Fruit fly (Drosophila melanogaster) whole organism, embryonic: ENCODE measurements around the gene Smvt.

Experiments used
- Asciz ChIP-seq: fragments of 200-800 bp; sonication (Bioruptor generic); optimal IDR thresholded peaks from 2 replicates; lab custom pipeline; 2017; ENCODE audit warnings: missing biosample characterization, mild to moderate bottlenecking, missing genetic modification characterization, missing genetic modification reagents
- Atf6 ChIP-seq: fragments of 200-800 bp; sonication (Bioruptor generic); IDR thresholded peaks from 2 replicates; pipeline ENCODE4 v1.3.6; 2022; ENCODE audit warnings: missing biosample characterization, missing genetic modification characterization
- CG10543 ChIP-seq: fragments of 200-800 bp; sonication (Bioruptor generic); optimal IDR thresholded peaks from 3 replicates; lab custom pipeline; 2017; ENCODE audit warnings: missing biosample characterization, mild to moderate bottlenecking, missing genetic modification characterization, moderate library complexity
- CG10959 ChIP-seq: fragments of 200-800 bp; sonication (Bioruptor generic); IDR thresholded peaks from 2 replicates; pipeline ENCODE4 v1.3.6; 2022; ENCODE audit warnings: missing biosample characterization, missing genetic modification characterization
- CG13624 ChIP-seq: fragments of 200-800 bp; sonication (Bioruptor generic); optimal IDR thresholded peaks from 2 replicates; lab custom pipeline; 2016; ENCODE audit warnings: missing biosample characterization, missing genetic modification characterization
- CG14014 ChIP-seq: fragments of 200-800 bp; sonication (Bioruptor generic); IDR thresholded peaks from 2 replicates; pipeline ENCODE4 v1.3.6; 2022; ENCODE audit warnings: missing biosample characterization, missing genetic modification characterization
- CG14050 ChIP-seq: fragments of 200-800 bp; sonication (Bioruptor generic); IDR thresholded peaks from 3 replicates; pipeline ENCODE4 v1.3.6; 2022; ENCODE audit warnings: missing biosample characterization, missing genetic modification characterization
- CG15601 ChIP-seq: fragments of 200-800 bp; sonication (Bioruptor generic); optimal IDR thresholded peaks from 3 replicates; lab custom pipeline; 2019; ENCODE audit warnings: missing biosample characterization, mild to moderate bottlenecking, missing genetic modification characterization, moderate library complexity
- CG16815 ChIP-seq: fragments of 200-800 bp; sonication (Bioruptor generic); optimal IDR thresholded peaks from 3 replicates; lab custom pipeline; 2017; ENCODE audit warnings: missing biosample characterization, mild to moderate bottlenecking, missing genetic modification characterization
- CG16863 ChIP-seq: fragments of 200-800 bp; sonication (Bioruptor generic); optimal IDR thresholded peaks from 3 replicates; lab custom pipeline; 2016; ENCODE audit warnings: missing biosample characterization, missing genetic modification characterization
- CG17186 ChIP-seq: fragments of 200-800 bp; sonication (Bioruptor generic); optimal IDR thresholded peaks from 3 replicates; lab custom pipeline; 2017; ENCODE audit warnings: missing biosample characterization, missing genetic modification reagents, missing genetic modification characterization
- CG2120 ChIP-seq: fragments of 200-800 bp; sonication (Bioruptor generic); optimal IDR thresholded peaks from 3 replicates; lab custom pipeline; 2016; ENCODE audit warnings: missing biosample characterization, missing genetic modification characterization
- CG2678 ChIP-seq: fragments of 200-800 bp; sonication (Bioruptor generic); optimal IDR thresholded peaks from 3 replicates; lab custom pipeline; 2019; ENCODE audit warnings: missing biosample characterization, mild to moderate bottlenecking, missing genetic modification characterization, moderate library complexity
- CG30431 ChIP-seq: fragments of 200-800 bp; sonication (Bioruptor generic); optimal IDR thresholded peaks from 2 replicates; lab custom pipeline; 2017; ENCODE audit warnings: missing biosample characterization, missing genetic modification characterization
- CG32772 ChIP-seq: fragments of 200-800 bp; sonication (Bioruptor generic); IDR thresholded peaks from 2 replicates; pipeline ENCODE4 v1.3.6; 2022; ENCODE audit warnings: missing biosample characterization, missing genetic modification characterization
- CG34422 ChIP-seq: fragments of 200-800 bp; sonication (Bioruptor generic); IDR thresholded peaks from 3 replicates; pipeline ENCODE4 v1.3.6; 2022; ENCODE audit warnings: missing biosample characterization, missing genetic modification characterization
- CG4707 ChIP-seq: fragments of 200-800 bp; sonication (Bioruptor generic); optimal IDR thresholded peaks from 2 replicates; lab custom pipeline; 2018; ENCODE audit warnings: missing biosample characterization, mild to moderate bottlenecking, missing genetic modification characterization, moderate library complexity
- CG4820 ChIP-seq: fragments of 200-800 bp; sonication (Bioruptor generic); optimal IDR thresholded peaks from 3 replicates; lab custom pipeline; 2016; ENCODE audit warnings: missing biosample characterization, missing genetic modification characterization
- CG5953 ChIP-seq: fragments of 200-800 bp; sonication (Bioruptor generic); IDR thresholded peaks from 2 replicates; pipeline ENCODE4 v1.3.6; 2022; ENCODE audit warnings: missing biosample characterization, missing genetic modification characterization
- CG6654 ChIP-seq: fragments of 200-800 bp; sonication (Bioruptor generic); optimal IDR thresholded peaks from 2 replicates; lab custom pipeline; 2017; ENCODE audit warnings: missing biosample characterization, mild to moderate bottlenecking, missing genetic modification characterization
- CG6683 ChIP-seq: fragments of 200-800 bp; sonication (Bioruptor generic); optimal IDR thresholded peaks from 2 replicates; lab custom pipeline; 2017; ENCODE audit warnings: missing biosample characterization, mild to moderate bottlenecking, missing genetic modification characterization, missing genetic modification reagents
- CG6854 ChIP-seq: fragments of 200-800 bp; sonication (Bioruptor generic); optimal IDR thresholded peaks from 3 replicates; lab custom pipeline; 2017; ENCODE audit warnings: missing biosample characterization, mild to moderate bottlenecking, missing genetic modification characterization
- CG7928 ChIP-seq: fragments of 200-800 bp; sonication (Bioruptor generic); optimal IDR thresholded peaks from 2 replicates; lab custom pipeline; 2017; ENCODE audit warnings: missing biosample characterization, mild to moderate bottlenecking, missing genetic modification characterization
- CG9797 ChIP-seq: fragments of 200-800 bp; sonication (Bioruptor generic); optimal IDR thresholded peaks from 3 replicates; lab custom pipeline; 2018; ENCODE audit warnings: missing biosample characterization, mild to moderate bottlenecking, missing genetic modification characterization
- CG9932 ChIP-seq: fragments of 200-800 bp; sonication (Bioruptor generic); IDR thresholded peaks from 2 replicates; pipeline ENCODE4 v1.3.6; 2022; ENCODE audit warnings: missing biosample characterization, missing genetic modification characterization
- Dek ChIP-seq: fragments of 200-800 bp; sonication (Bioruptor generic); optimal IDR thresholded peaks from 3 replicates; lab custom pipeline; 2019; ENCODE audit warnings: missing biosample characterization, mild to moderate bottlenecking, missing genetic modification characterization, moderate library complexity
- Doc3 ChIP-seq: fragments of 200-800 bp; sonication (Bioruptor generic); IDR thresholded peaks from 3 replicates; pipeline ENCODE4 v1.3.6; 2022; ENCODE audit warnings: missing biosample characterization, missing genetic modification characterization; ENCODE audit not compliant: partially characterized antibody
- Dp ChIP-seq: fragments of 200-800 bp; sonication (Bioruptor generic); optimal IDR thresholded peaks from 2 replicates; lab custom pipeline; 2018; ENCODE audit warnings: missing biosample characterization, mild to moderate bottlenecking, missing genetic modification characterization, moderate library complexity
- Gsc ChIP-seq: fragments of 200-800 bp; sonication (Bioruptor generic); IDR thresholded peaks from 2 replicates; pipeline ENCODE4 v1.3.6; 2022; ENCODE audit warnings: missing biosample characterization, missing genetic modification characterization
- Hr51 ChIP-seq, 2 experiments: fragments of 200-800 bp; sonication (Bioruptor generic); optimal IDR thresholded peaks; 2 replicates in 1 of 2; 3 replicates in 1 of 2; lab custom pipeline; 2016 to 2018; ENCODE audit warnings: missing biosample characterization in 2 of 2, missing genetic modification characterization in 2 of 2, mild to moderate bottlenecking in 1 of 2, moderate library complexity in 1 of 2
- Hr78 ChIP-seq, 2 experiments: fragments of 200-800 bp in 1 of 2; fragments of >200 bp in 1 of 2; sonication (Bioruptor generic) in 1 of 2; optimal IDR thresholded peaks; 2 replicates each; lab custom pipeline; 2017 to 2019; ENCODE audit warnings: missing biosample characterization in 2 of 2, missing genetic modification characterization in 2 of 2, mild to moderate bottlenecking in 1 of 2, moderate library complexity in 1 of 2
- Sin3A ChIP-seq: fragments of >200 bp; optimal IDR thresholded peaks from 2 replicates; lab custom pipeline; 2018
- TFAM ChIP-seq: fragments of 200-800 bp; sonication (Bioruptor generic); optimal IDR thresholded peaks from 2 replicates; lab custom pipeline; 2017; ENCODE audit warnings: missing biosample characterization, missing genetic modification characterization, inconsistent platforms
- YL-1 ChIP-seq: fragments of 200-800 bp; sonication (Bioruptor generic); optimal IDR thresholded peaks from 3 replicates; lab custom pipeline; 2017; ENCODE audit warnings: missing biosample characterization, mild to moderate bottlenecking, missing genetic modification characterization
- abd-A ChIP-seq: fragments of 200-800 bp; sonication (Bioruptor generic); optimal IDR thresholded peaks from 3 replicates; lab custom pipeline; 2019; ENCODE audit warnings: missing biosample characterization, mild to moderate bottlenecking, missing genetic modification characterization, moderate library complexity
- bsh ChIP-seq, 2 experiments: fragments of 200-800 bp; sonication (Bioruptor generic); optimal IDR thresholded peaks; 2 replicates each; lab custom pipeline; 2017 to 2018; ENCODE audit warnings: mild to moderate bottlenecking in 2 of 2, missing biosample characterization in 2 of 2, missing genetic modification characterization in 2 of 2, moderate library complexity in 1 of 2
- chinmo ChIP-seq: fragments of 200-800 bp; sonication (Bioruptor generic); IDR thresholded peaks from 4 replicates; pipeline ENCODE4 v1.3.6; 2022; ENCODE audit warnings: missing biosample characterization, missing genetic modification characterization; ENCODE audit not compliant: partially characterized antibody
- dmrt11E ChIP-seq: fragments of 200-800 bp; sonication (Bioruptor generic); optimal IDR thresholded peaks from 3 replicates; lab custom pipeline; 2018; ENCODE audit warnings: missing biosample characterization, mild to moderate bottlenecking, missing genetic modification characterization, moderate library complexity
- ftz-f1 ChIP-seq: fragments of 200-800 bp; sonication (Bioruptor generic); optimal IDR thresholded peaks from 2 replicates; lab custom pipeline; 2016; ENCODE audit warnings: missing biosample characterization, missing genetic modification characterization
- gsb-n ChIP-seq: fragments of 200-800 bp; sonication (Bioruptor generic); optimal IDR thresholded peaks from 3 replicates; lab custom pipeline; 2018; ENCODE audit warnings: missing biosample characterization, mild to moderate bottlenecking, missing genetic modification characterization
- ken ChIP-seq: fragments of 200-800 bp; sonication (Bioruptor generic); IDR thresholded peaks from 3 replicates; pipeline ENCODE4 v1.3.6; 2022; ENCODE audit warnings: missing biosample characterization, missing genetic modification characterization
- odd ChIP-seq: fragments of 200-800 bp; sonication (Bioruptor generic); optimal IDR thresholded peaks from 2 replicates; lab custom pipeline; 2017; ENCODE audit warnings: missing biosample characterization, mild to moderate bottlenecking, missing genetic modification characterization
- otp ChIP-seq: fragments of 200-800 bp; sonication (Bioruptor generic); IDR thresholded peaks from 3 replicates; pipeline ENCODE4, ENCODE4 v1.3.6; 2022; ENCODE audit warnings: missing biosample characterization, missing genetic modification characterization
- pb ChIP-seq: fragments of 200-800 bp; sonication (Bioruptor generic); optimal IDR thresholded peaks from 3 replicates; lab custom pipeline; 2016; ENCODE audit warnings: missing biosample characterization, missing genetic modification characterization
- pita ChIP-seq: fragments of 200-800 bp; sonication (Bioruptor generic); optimal IDR thresholded peaks from 2 replicates; lab custom pipeline; 2017; ENCODE audit warnings: missing biosample characterization, mild to moderate bottlenecking, missing genetic modification characterization
- pnt ChIP-seq: fragments of 200-800 bp; sonication (Bioruptor generic); optimal IDR thresholded peaks from 3 replicates; lab custom pipeline; 2016; ENCODE audit warnings: missing biosample characterization, missing genetic modification characterization
- pzg ChIP-seq: fragments of 200-800 bp; sonication (Bioruptor generic); optimal IDR thresholded peaks from 3 replicates; lab custom pipeline; 2018; ENCODE audit warnings: missing biosample characterization, mild to moderate bottlenecking, missing genetic modification characterization, moderate library complexity
- rib ChIP-seq: fragments of 200-800 bp; sonication (Bioruptor generic); IDR thresholded peaks from 2 replicates; pipeline ENCODE4 v1.3.6; 2022; ENCODE audit warnings: missing biosample characterization, missing genetic modification characterization
- sens-2 ChIP-seq: fragments of 200-800 bp; sonication (Bioruptor generic); IDR thresholded peaks from 2 replicates; pipeline ENCODE4 v1.3.6; 2022; ENCODE audit warnings: missing biosample characterization, missing genetic modification characterization
- seq ChIP-seq: fragments of 200-800 bp; sonication (Bioruptor generic); IDR thresholded peaks from 2 replicates; pipeline ENCODE4 v1.3.6; 2022; ENCODE audit warnings: missing biosample characterization, missing genetic modification characterization
- sr ChIP-seq: fragments of 200-800 bp; sonication (Bioruptor generic); IDR thresholded peaks from 3 replicates; pipeline ENCODE4 v1.3.6; 2022; ENCODE audit warnings: missing biosample characterization, missing genetic modification characterization
- tgo ChIP-seq: fragments of 200-800 bp; sonication (Bioruptor generic); IDR thresholded peaks from 3 replicates; pipeline ENCODE4 v1.3.6; 2022; ENCODE audit warnings: missing biosample characterization, missing genetic modification characterization

Gene Smvt

dm6 chr3R:31712585-31712984 lies 48.8 kb downstream of the Smvt start (continued):
- TF ChIP-seq Dp (GFP tag; lab: Kevin White, UChicago) (no peak), odd (GFP tag; lab: Kevin White, UChicago) (no peak), CG34422 (GFP tag; lab: Robert Waterston, UW) (no peak), CG17186 (no peak), ken (GFP tag; lab: Robert Waterston, UW) (no peak), pb (no peak), Hr78 (GFP tag; optimal IDR thresholded peaks at IDR 0.05; lab: Kevin White, UChicago) (peak in 1 of 2 experiments; percentile 47), Atf6 (GFP tag; lab: Robert Waterston, UW) (no peak), CG6683 (no peak), gsb-n (tag; lab: Kevin White, UChicago) (peak; percentile 2), Sin3A (lab: Kevin White, UChicago) (no peak), chinmo (GFP tag; lab: Robert Waterston, UW) (no peak), pnt (GFP tag; lab: Kevin White, UChicago) (no peak), TFAM (GFP tag; lab: Kevin White, UChicago) (no peak), CG30431 (GFP tag; lab: Kevin White, UChicago) (no peak), CG2678 (tag; lab: Kevin White, UChicago) (peak; percentile 28), CG16863 (GFP tag; lab: Kevin White, UChicago) (no peak), CG15601 (tag; lab: Kevin White, UChicago) (peak; percentile 52), CG6854 (no peak), sr (no peak), tgo (GFP tag; lab: Robert Waterston, UW) (no peak), CG10959 (GFP tag; lab: Robert Waterston, UW) (no peak), otp (GFP tag; lab: Robert Waterston, UW) (no peak), abd-A (tag; lab: Kevin White, UChicago) (no peak), bsh (GFP tag; optimal IDR thresholded peaks at IDR 0.05; lab: Kevin White, UChicago) (peak in 1 of 2 experiments; percentile 45), CG2120 (GFP tag; lab: Kevin White, UChicago) (no peak), sens-2 (GFP tag; lab: Robert Waterston, UW) (no peak), CG9932 (GFP tag; lab: Robert Waterston, UW) (no peak), Asciz (no peak), seq (GFP tag; lab: Robert Waterston, UW) (0 out of 2 replicates have a peak, but pooled peaks have one; percentile 24), ftz-f1 (GFP tag; lab: Kevin White, UChicago) (no peak), CG7928 (GFP tag; lab: Kevin White, UChicago) (no peak), Dek (tag; lab: Kevin White, UChicago) (no peak), CG32772 (no peak), CG13624 (GFP tag; lab: Kevin White, UChicago) (no peak), rib (GFP tag; lab: Robert Waterston, UW) (no peak), CG4820 (GFP tag; lab: Kevin White, UChicago) (no peak), CG5953 (GFP tag; lab: Robert Waterston, UW) (no peak), CG14014 (GFP tag; lab: Robert Waterston, UW) (no peak), pita (GFP tag; lab: Kevin White, UChicago) (no peak), Gsc (GFP tag; lab: Robert Waterston, UW) (no peak), CG16815 (GFP tag; lab: Kevin White, UChicago) (no peak), dmrt11E (tag; lab: Kevin White, UChicago) (peak; percentile 42), pzg (no peak), CG6654 (GFP tag; lab: Kevin White, UChicago) (no peak), Doc3 (GFP tag; lab: Robert Waterston, UW) (no peak), CG14050 (GFP tag; lab: Robert Waterston, UW) (no peak), CG10543 (no peak), CG9797 (GFP tag; lab: Kevin White, UChicago) (no peak), CG4707 (GFP tag; lab: Kevin White, UChicago) (no peak), Hr51 (GFP tag; optimal IDR thresholded peaks at IDR 0.05; lab: Kevin White, UChicago) (no peak), YL-1 (GFP tag; lab: Kevin White, UChicago) (no peak)
